Fruit fly (Drosophila melanogaster): Measurements from ENCODE around the gene CG13008.

DNA sequence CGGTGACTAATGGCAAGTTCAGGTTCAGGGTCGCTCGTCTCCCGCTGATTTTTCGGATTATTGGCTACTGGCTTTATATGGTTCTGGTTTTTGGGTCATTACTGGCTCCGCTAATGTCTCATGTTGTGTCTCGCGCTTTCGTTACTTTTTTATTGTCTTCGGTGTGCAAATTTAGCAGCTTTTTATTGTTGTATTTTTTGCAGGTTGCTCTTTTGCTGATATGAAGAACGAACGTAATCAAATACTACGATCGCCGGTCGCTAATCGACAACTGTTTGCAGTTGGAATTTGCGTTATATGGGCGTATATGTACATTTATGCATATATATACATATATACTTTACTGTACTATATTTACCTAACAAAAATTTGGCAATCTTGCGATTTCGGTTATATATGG is 13.4 kb downstream of the CG13008 start:
- no peak for TF ChIP-seq Dfd (GFP tag; optimal IDR thresholded peaks at IDR 0.05)
- no peak for TF ChIP-seq GATAd (GFP tag; optimal IDR thresholded peaks at IDR 0.05)
- TF ChIP-seq psq (GFP tag; optimal IDR thresholded peaks at IDR 0.05), result no peak
- no peak for TF ChIP-seq woc (GFP tag; optimal IDR thresholded peaks at IDR 0.05)
- TF ChIP-seq usp (GFP tag; optimal IDR thresholded peaks at IDR 0.05), result no peak
- TF ChIP-seq Hr78 (GFP tag; optimal IDR thresholded peaks at IDR 0.05), result no peak
- no peak for TF ChIP-seq OdsH (GFP tag; optimal IDR thresholded peaks at IDR 0.05)
- no peak for TF ChIP-seq h (GFP tag; optimal IDR thresholded peaks at IDR 0.05)
- TF ChIP-seq N (GFP tag; optimal IDR thresholded peaks at IDR 0.05), result no peak
- TF ChIP-seq CG32264 (GFP tag; optimal IDR thresholded peaks at IDR 0.05), result no peak
